Fruit fly (Drosophila melanogaster) S2 (cell line): ENCODE results near the gene CG10694.

Experiments used
- CG8478 ChIP-seq: fragments of >200 bp; optimal IDR thresholded peaks from 2 replicates; lab custom pipeline; 2018
- CTCF ChIP-seq, 2 experiments: fragments of >200 bp; optimal IDR thresholded peaks; 2 replicates each; lab custom pipeline; 2018

DNA sequence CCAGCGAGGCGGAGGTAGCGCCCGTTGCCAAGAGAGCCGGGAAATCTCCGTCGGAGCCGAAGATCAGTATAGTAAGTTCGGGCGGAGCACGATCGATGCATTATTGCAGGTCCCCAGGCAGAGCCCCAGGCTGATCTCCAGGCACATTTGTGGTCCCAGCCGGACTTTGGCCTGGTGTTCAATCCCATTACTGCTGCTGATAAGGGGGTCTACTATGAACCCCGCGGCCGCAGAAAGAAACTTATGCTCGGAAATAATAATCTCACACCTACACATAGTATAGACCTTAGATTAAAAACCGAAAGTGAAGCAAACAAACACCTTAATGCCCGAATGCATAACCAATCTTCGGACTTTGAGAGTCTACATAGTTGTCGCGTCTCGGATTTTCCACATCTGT, 9.8 kb downstream of the CG10694 start:
- TF ChIP-seq CG8478 (lab: Kevin White, UChicago): no peak
- no peak for TF ChIP-seq CTCF (optimal IDR thresholded peaks at IDR 0.05; lab: Kevin White, UChicago)
